Worm (Caenorhabditis elegans) whole organism, L1 larva: ENCODE measurements around the gene F56B3.9.

Experiments
- C16A3.4 ChIP-seq: fragments of 150-350 bp; optimal IDR thresholded peaks from 2 replicates; lab custom pipeline; 2014; ENCODE audit warnings: missing biosample characterization, missing genetic modification characterization
- F16B12.6 ChIP-seq: fragments of 150-350 bp; optimal IDR thresholded peaks from 2 replicates; lab custom pipeline; 2014; ENCODE audit warnings: missing biosample characterization, missing genetic modification characterization
- Y116A8C.19 ChIP-seq: sonication (generic microtip); optimal IDR thresholded peaks from 2 replicates; lab custom pipeline; 2016; ENCODE audit warnings: missing compliant biosample characterization, missing genetic modification characterization, borderline replicate concordance
- alr-1 ChIP-seq: fragments of 200-800 bp; sonication (Bioruptor generic); optimal IDR thresholded peaks from 2 replicates; lab custom pipeline; 2018; ENCODE audit warnings: borderline replicate concordance, mild to moderate bottlenecking, missing genetic modification characterization, missing compliant biosample characterization
- ceh-8 ChIP-seq: fragments of 200-800 bp; sonication (Bioruptor generic); optimal IDR thresholded peaks from 2 replicates; lab custom pipeline; 2018; ENCODE audit warnings: mild to moderate bottlenecking, missing genetic modification characterization, moderate library complexity, missing compliant biosample characterization
- ceh-88 ChIP-seq: fragments of 200-800 bp; sonication (Bioruptor generic); IDR thresholded peaks from 2 replicates; pipeline ENCODE4 v1.3.6; 2022; ENCODE audit warnings: missing genetic modification characterization, missing compliant biosample characterization
- ces-1 ChIP-seq: fragments of 150-350 bp; optimal IDR thresholded peaks from 2 replicates; lab custom pipeline; 2014; ENCODE audit warnings: missing biosample characterization, missing genetic modification reagents, missing genetic modification characterization
- dpl-1 ChIP-seq, 3 experiments: fragments of 150-350 bp in 2 of 3; sonication (generic microtip) in 1 of 3; optimal IDR thresholded peaks; 2 replicates each; lab custom pipeline; 2014 to 2017; ENCODE audit warnings: missing biosample characterization in 3 of 3, missing genetic modification characterization in 3 of 3, missing genetic modification reagents in 3 of 3
- egl-27 ChIP-seq, 2 experiments: fragments of 150-350 bp in 1 of 2; sonication (generic microtip); optimal IDR thresholded peaks; 3 replicates each; lab custom pipeline; 2017 to 2018; ENCODE audit warnings: missing biosample characterization in 2 of 2, missing genetic modification characterization in 2 of 2, missing genetic modification reagents in 2 of 2
- elt-3 ChIP-seq, 6 experiments: fragments of 150-350 bp in 1 of 6; sonication (generic microtip); optimal IDR thresholded peaks; 2 replicates each; lab custom pipeline; 2017 to 2018; ENCODE audit warnings: missing biosample characterization in 6 of 6, missing genetic modification characterization in 6 of 6, inconsistent platforms in 1 of 6
- ets-5 ChIP-seq: fragments of 200-800 bp; sonication (Bioruptor generic); IDR thresholded peaks from 2 replicates; pipeline ENCODE4 v1.3.6; 2022; ENCODE audit warnings: missing genetic modification characterization, missing compliant biosample characterization
- fkh-4 ChIP-seq: sonication (generic microtip); optimal IDR thresholded peaks from 2 replicates; lab custom pipeline; 2016; ENCODE audit warnings: missing compliant biosample characterization, missing genetic modification characterization, borderline replicate concordance
- fkh-8 ChIP-seq: sonication (generic microtip); optimal IDR thresholded peaks from 2 replicates; lab custom pipeline; 2016; ENCODE audit warnings: mild to moderate bottlenecking, missing genetic modification characterization, missing compliant biosample characterization
- fos-1 ChIP-seq: fragments of 150-350 bp; optimal IDR thresholded peaks from 2 replicates; lab custom pipeline; 2014; ENCODE audit warnings: missing biosample characterization, missing genetic modification characterization
- grh-1 ChIP-seq: fragments of 200-800 bp; sonication (Bioruptor generic); IDR thresholded peaks from 2 replicates; pipeline ENCODE4 v1.3.6; 2022; ENCODE audit warnings: missing genetic modification reagents, missing genetic modification characterization, missing compliant biosample characterization
- hlh-17 ChIP-seq: fragments of 200-800 bp; sonication (Bioruptor generic); optimal IDR thresholded peaks from 2 replicates; lab custom pipeline; 2018; ENCODE audit warnings: missing genetic modification characterization, mild to moderate bottlenecking, missing compliant biosample characterization, moderate library complexity, borderline replicate concordance
- hlh-4 ChIP-seq: sonication (generic microtip); optimal IDR thresholded peaks from 2 replicates; lab custom pipeline; 2016; ENCODE audit warnings: mild to moderate bottlenecking, missing genetic modification characterization, missing compliant biosample characterization
- isw-1 ChIP-seq: fragments of 200-800 bp; sonication (Bioruptor generic); IDR thresholded peaks from 2 replicates; pipeline ENCODE4 v1.3.6; 2022; ENCODE audit warnings: missing genetic modification characterization, missing compliant biosample characterization
- jun-1 ChIP-seq: fragments of 150-350 bp; optimal IDR thresholded peaks from 2 replicates; lab custom pipeline; 2014; ENCODE audit warnings: missing biosample characterization, missing genetic modification reagents, missing genetic modification characterization
- lin-35 ChIP-seq, 2 experiments: fragments of 150-350 bp; optimal IDR thresholded peaks; 2 replicates each; lab custom pipeline; 2014; ENCODE audit warnings: missing biosample characterization in 2 of 2, missing genetic modification characterization in 2 of 2, missing genetic modification reagents in 2 of 2
- lin-39 ChIP-seq: fragments of 150-350 bp; optimal IDR thresholded peaks from 2 replicates; lab custom pipeline; 2014; ENCODE audit warnings: missing biosample characterization, missing genetic modification reagents, missing genetic modification characterization
- lsy-2 ChIP-seq, 2 experiments: fragments of 150-350 bp; optimal IDR thresholded peaks; 2 replicates each; lab custom pipeline; 2014; ENCODE audit warnings: missing biosample characterization in 2 of 2, missing genetic modification characterization in 2 of 2
- mab-9 ChIP-seq: fragments of 200-800 bp; sonication (Bioruptor generic); IDR thresholded peaks from 2 replicates; pipeline ENCODE4 v1.3.6; 2022; ENCODE audit warnings: missing genetic modification reagents, missing genetic modification characterization, missing compliant biosample characterization
- mep-1 ChIP-seq: fragments of 150-350 bp; optimal IDR thresholded peaks from 2 replicates; lab custom pipeline; 2014; ENCODE audit warnings: missing biosample characterization, missing genetic modification characterization
- nhr-19 ChIP-seq: fragments of 200-800 bp; sonication (Bioruptor generic); conservative IDR thresholded peaks from 2 replicates; pipeline ENCODE4 v1.3.6; 2022; ENCODE audit warnings: missing genetic modification characterization, missing compliant biosample characterization
- nhr-20 ChIP-seq: sonication (generic microtip); optimal IDR thresholded peaks from 2 replicates; lab custom pipeline; 2016; ENCODE audit warnings: mild to moderate bottlenecking, missing genetic modification characterization, missing compliant biosample characterization
- nhr-28 ChIP-seq: fragments of 150-350 bp; optimal IDR thresholded peaks from 2 replicates; lab custom pipeline; 2014; ENCODE audit warnings: missing biosample characterization, missing genetic modification characterization
- nhr-71 ChIP-seq: sonication (generic microtip); optimal IDR thresholded peaks from 2 replicates; lab custom pipeline; 2016; ENCODE audit warnings: mild to moderate bottlenecking, missing genetic modification characterization, moderate library complexity, missing compliant biosample characterization
- nhr-84 ChIP-seq: sonication (generic microtip); optimal IDR thresholded peaks from 2 replicates; lab custom pipeline; 2017; ENCODE audit warnings: missing biosample characterization, missing genetic modification characterization
- pax-3 ChIP-seq: fragments of 200-800 bp; sonication (Bioruptor generic); optimal IDR thresholded peaks from 2 replicates; lab custom pipeline; 2018; ENCODE audit warnings: mild to moderate bottlenecking, missing genetic modification characterization, moderate library complexity, missing compliant biosample characterization
- pqm-1 ChIP-seq: sonication (generic microtip); optimal IDR thresholded peaks from 3 replicates; lab custom pipeline; 2017; ENCODE audit warnings: missing biosample characterization, missing genetic modification characterization
- rnt-1 ChIP-seq: sonication (generic microtip); optimal IDR thresholded peaks from 2 replicates; lab custom pipeline; 2016; ENCODE audit warnings: mild to moderate bottlenecking, missing genetic modification characterization, moderate library complexity, missing compliant biosample characterization
- skn-1 ChIP-seq: fragments of 150-350 bp; optimal IDR thresholded peaks from 2 replicates; lab custom pipeline; 2014; ENCODE audit warnings: missing biosample characterization, missing genetic modification characterization
- snpc-4 ChIP-seq: fragments of 150-350 bp; optimal IDR thresholded peaks from 2 replicates; lab custom pipeline; 2014; ENCODE audit warnings: missing biosample characterization, missing genetic modification characterization
- sox-4 ChIP-seq: sonication (generic microtip); optimal IDR thresholded peaks from 2 replicates; lab custom pipeline; 2016; ENCODE audit warnings: missing genetic modification characterization, missing compliant biosample characterization
- sptf-1 ChIP-seq: fragments of 150-350 bp; optimal IDR thresholded peaks from 2 replicates; lab custom pipeline; 2014; ENCODE audit warnings: missing biosample characterization, missing genetic modification characterization
- sup-37 ChIP-seq: fragments of 200-800 bp; sonication (Bioruptor generic); optimal IDR thresholded peaks from 2 replicates; lab custom pipeline; 2018; ENCODE audit warnings: mild to moderate bottlenecking, missing genetic modification characterization, missing compliant biosample characterization
- tlp-1 ChIP-seq: fragments of 150-350 bp; optimal IDR thresholded peaks from 2 replicates; lab custom pipeline; 2014; ENCODE audit warnings: missing biosample characterization, missing genetic modification characterization
- unc-130 ChIP-seq: fragments of 150-350 bp; optimal IDR thresholded peaks from 2 replicates; lab custom pipeline; 2017; ENCODE audit warnings: missing biosample characterization, missing genetic modification characterization, inconsistent platforms
- unc-98 ChIP-seq: fragments of 200-800 bp; sonication (Bioruptor generic); IDR thresholded peaks from 2 replicates; pipeline ENCODE4 v1.3.6; 2022; ENCODE audit warnings: missing genetic modification characterization, missing compliant biosample characterization
- vab-15 ChIP-seq: sonication (generic microtip); optimal IDR thresholded peaks from 2 replicates; lab custom pipeline; 2017; ENCODE audit warnings: missing genotype, mild to moderate bottlenecking, missing genetic modification characterization, missing compliant biosample characterization
- xbp-1 ChIP-seq: sonication (generic microtip); optimal IDR thresholded peaks from 2 replicates; lab custom pipeline; 2016; ENCODE audit warnings: missing genetic modification characterization, missing compliant biosample characterization
- zag-1 ChIP-seq: fragments of 150-350 bp; optimal IDR thresholded peaks from 2 replicates; lab custom pipeline; 2014; ENCODE audit warnings: missing biosample characterization, missing genetic modification characterization
- zip-4 ChIP-seq: fragments of 200-800 bp; sonication (Bioruptor generic); optimal IDR thresholded peaks from 2 replicates; lab custom pipeline; 2018; ENCODE audit warnings: mild to moderate bottlenecking, missing genetic modification characterization, moderate library complexity, missing compliant biosample characterization
- ztf-11 ChIP-seq, 2 experiments: sonication (generic microtip); optimal IDR thresholded peaks; 2 replicates each; lab custom pipeline; 2016 to 2017; ENCODE audit warnings: missing genetic modification characterization in 2 of 2, missing biosample characterization in 1 of 2, missing compliant biosample characterization in 1 of 2

Gene F56B3.9

ce11 chrIV:796521-797073 lies 25.4 kb downstream of the F56B3.9 start, which contains the start of the genes F56B3.11 and ech-5 (continued):
- TF ChIP-seq alr-1 (tag; lab: Kevin White, UChicago) (no peak), Y116A8C.19 (tag; lab: Kevin White, UChicago) (peak; percentile 65), nhr-20 (tag; lab: Kevin White, UChicago) (peak; percentile 87), hlh-17 (GFP tag; lab: Kevin White, UChicago) (no peak), unc-130 (tag; lab: Kevin White, UChicago) (no peak), tlp-1 (tag; lab: Kevin White, UChicago) (no peak), lin-35 (GFP tag; optimal IDR thresholded peaks at IDR 0.05; lab: Kevin White, UChicago) (peak; percentile 64 to 77), ces-1 (no peak), fkh-8 (tag; lab: Kevin White, UChicago) (peak; percentile 95), skn-1 (peak; percentile 36), elt-3 (tag; optimal IDR thresholded peaks at IDR 0.05; lab: Kevin White, UChicago) (peak in 1 of 6 experiments; percentile 34), fos-1 (tag; lab: Kevin White, UChicago) (peak; percentile 32), snpc-4 (tag; lab: Kevin White, UChicago) (peak; percentile 45), ceh-8 (GFP tag; lab: Kevin White, UChicago) (peak; percentile 55), lin-39 (peak; percentile 41), egl-27 (tag; optimal IDR thresholded peaks at IDR 0.05; lab: Kevin White, UChicago) (no peak), zag-1 (tag; lab: Kevin White, UChicago) (peak; percentile 52), nhr-71 (peak; percentile 95), isw-1 (GFP tag; lab: Robert Waterston, UW) (peak; percentile 90), fkh-4 (peak; percentile 81), nhr-19 (peak; percentile 71), sox-4 (tag; lab: Kevin White, UChicago) (peak; percentile 82), lsy-2 (tag; optimal IDR thresholded peaks at IDR 0.05; lab: Kevin White, UChicago) (peak; percentile 82 to 84), jun-1 (tag; lab: Kevin White, UChicago) (no peak), rnt-1 (no peak), zip-4 (GFP tag; lab: Kevin White, UChicago) (peak; percentile 19), grh-1 (GFP tag; lab: Robert Waterston, UW) (peak; percentile 42; the same call in 1 of the 2 replicates), pqm-1 (no peak), mep-1 (tag; lab: Kevin White, UChicago) (peak; percentile 83), ets-5 (GFP tag; lab: Robert Waterston, UW) (no peak), unc-98 (GFP tag; lab: Robert Waterston, UW) (peak; percentile 93), sup-37 (GFP tag; lab: Kevin White, UChicago) (no peak), hlh-4 (peak; percentile 73), C16A3.4 (peak; percentile 77), nhr-28 (tag; lab: Kevin White, UChicago) (no peak), ceh-88 (GFP tag; lab: Robert Waterston, UW) (peak; percentile 93), F16B12.6 (tag; lab: Kevin White, UChicago) (peak; percentile 19), ztf-11 (tag; optimal IDR thresholded peaks at IDR 0.05; lab: Kevin White, UChicago) (peak in 1 of 2 experiments; percentile 84), nhr-84 (tag; lab: Kevin White, UChicago) (no peak), vab-15 (tag; lab: Kevin White, UChicago) (peak; percentile 70), mab-9 (GFP tag; lab: Robert Waterston, UW) (peak; percentile 71), pax-3 (peak; percentile 96), sptf-1 (tag; lab: Kevin White, UChicago) (no peak), xbp-1 (tag; lab: Kevin White, UChicago) (peak; percentile 88), dpl-1 (GFP tag; optimal IDR thresholded peaks at IDR 0.05; lab: Kevin White, UChicago) (peak; percentile 58 to 77 (median 68))
